Worm (Caenorhabditis elegans) whole organism, mixed stage, embryonic: Measurements from ENCODE around the gene mtpn-1.

Experiments
- elt-1 ChIP-seq: sonication (generic microtip); optimal IDR thresholded peaks from 2 replicates; lab custom pipeline; 2017; ENCODE audit warnings: missing genetic modification characterization, mild to moderate bottlenecking, missing compliant biosample characterization, antibody characterized with exemption, moderate library complexity, borderline replicate concordance; ENCODE audit not compliant: insufficient read depth
- lin-13 ChIP-seq: fragments of 150-350 bp; optimal IDR thresholded peaks from 2 replicates; lab custom pipeline; 2014; ENCODE audit warnings: missing biosample characterization, missing genetic modification characterization
- nhr-12 ChIP-seq: fragments of 150-350 bp; optimal IDR thresholded peaks from 2 replicates; lab custom pipeline; 2014; ENCODE audit warnings: missing biosample characterization, missing genetic modification characterization
- nhr-237 ChIP-seq: fragments of 150-350 bp; optimal IDR thresholded peaks from 2 replicates; lab custom pipeline; 2014; ENCODE audit warnings: missing biosample characterization, missing genetic modification characterization
- unc-120 ChIP-seq: sonication (generic microtip); optimal IDR thresholded peaks from 2 replicates; lab custom pipeline; 2017; ENCODE audit warnings: missing genetic modification characterization, missing compliant biosample characterization; ENCODE audit not compliant: poor library complexity, severe bottlenecking
- unc-62 ChIP-seq: fragments of 150-350 bp; optimal IDR thresholded peaks from 2 replicates; lab custom pipeline; 2014; ENCODE audit warnings: missing biosample characterization, missing genetic modification reagents, missing genetic modification characterization

DNA sequence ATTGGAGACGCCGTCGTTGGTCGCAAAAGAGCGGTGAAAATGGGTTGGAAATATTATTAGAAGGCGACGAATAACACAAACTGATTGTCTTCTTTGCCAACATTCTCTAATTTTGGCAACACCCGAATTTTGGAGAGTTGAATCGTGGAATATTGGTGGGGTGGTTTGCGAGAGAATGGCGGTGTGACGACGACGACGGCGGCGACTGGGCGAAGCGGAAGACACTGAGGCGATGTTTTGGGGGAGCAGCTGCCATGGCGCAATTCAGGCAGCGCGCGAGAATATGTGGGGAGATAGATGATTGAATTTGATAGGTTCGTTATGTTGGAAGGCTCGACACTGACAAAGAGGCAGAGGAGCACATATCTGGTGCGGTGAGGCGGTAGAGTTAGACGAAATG is 43.7 kb downstream of the mtpn-1 start:
- no peak for TF ChIP-seq lin-13 (tag; lab: Kevin White, UChicago)
- no peak for TF ChIP-seq elt-1 (tag; lab: Kevin White, UChicago)
- TF ChIP-seq nhr-237 = no peak
- TF ChIP-seq nhr-12 = no peak
- TF ChIP-seq unc-120 = no peak
- TF ChIP-seq unc-62 = no peak
